Fruit fly (Drosophila melanogaster): Measurements from ENCODE around the gene Vinc.

The Vinc gene

dm6 chrX:2198272-2198571 is 24.1 kb downstream of the Vinc start:
- TF ChIP-seq h (optimal IDR thresholded peaks at IDR 0.05) (no peak), Myc (optimal IDR thresholded peaks at IDR 0.05) (no peak), psq (optimal IDR thresholded peaks at IDR 0.05) (no peak), ttk (optimal IDR thresholded peaks at IDR 0.05) (no peak), insv (optimal IDR thresholded peaks at IDR 0.05) (no peak), Sin3A (optimal IDR thresholded peaks at IDR 0.05) (no peak)

DNA sequence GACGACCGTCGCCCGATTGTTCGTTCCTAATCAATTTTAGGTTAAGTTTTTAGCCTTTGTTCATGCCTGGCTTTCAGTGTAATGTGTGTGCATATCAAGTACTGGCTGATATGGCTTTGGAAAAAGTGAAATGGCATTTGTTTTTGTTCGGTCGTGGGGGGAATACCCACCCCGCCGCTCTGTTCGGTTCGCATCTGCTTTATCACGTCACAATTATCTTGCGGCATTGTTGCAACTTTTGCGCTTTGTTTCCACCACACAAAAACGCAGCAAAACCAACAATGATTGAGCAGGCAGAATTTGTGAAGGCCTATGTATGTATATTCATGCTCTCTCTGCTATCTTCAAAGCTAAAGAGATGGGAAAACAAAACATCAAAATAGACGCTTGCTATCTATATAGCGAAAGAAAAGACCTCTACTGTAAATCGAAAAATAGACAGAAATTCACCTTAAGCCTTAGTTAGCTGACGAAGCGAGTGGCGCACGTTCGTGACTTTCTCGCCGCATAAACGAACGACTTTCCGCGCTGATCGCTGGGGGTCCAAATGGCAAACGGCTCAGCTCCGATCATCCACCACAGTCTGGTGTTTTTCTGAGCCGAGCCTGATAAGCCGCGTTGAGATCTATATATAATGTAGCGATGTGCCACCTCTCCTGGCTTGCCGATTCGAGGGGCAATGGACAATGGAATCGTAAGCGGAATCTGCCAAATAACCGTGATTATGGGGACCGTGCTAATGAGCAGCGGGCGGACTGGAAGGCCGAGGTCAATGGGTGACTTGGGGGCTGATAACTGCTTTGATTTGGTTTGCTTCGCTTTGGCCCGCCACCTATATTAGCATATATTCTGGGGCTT is 24.7 kb downstream of the Vinc start:
- TF ChIP-seq psq (optimal IDR thresholded peaks at IDR 0.05), result no peak
- no peak for TF ChIP-seq Sin3A (optimal IDR thresholded peaks at IDR 0.05)
- TF ChIP-seq h (optimal IDR thresholded peaks at IDR 0.05), result no peak
- no peak for TF ChIP-seq ttk (optimal IDR thresholded peaks at IDR 0.05)
- TF ChIP-seq insv (optimal IDR thresholded peaks at IDR 0.05), result no peak
- no peak for TF ChIP-seq Myc (optimal IDR thresholded peaks at IDR 0.05)

dm6 chrX:2196086-2196732 is 26.2 kb downstream of the Vinc start:
- no peak for TF ChIP-seq psq (optimal IDR thresholded peaks at IDR 0.05)
- TF ChIP-seq ttk (optimal IDR thresholded peaks at IDR 0.05), result no peak
- no peak for TF ChIP-seq h (optimal IDR thresholded peaks at IDR 0.05)
- TF ChIP-seq Sin3A (optimal IDR thresholded peaks at IDR 0.05), result no peak

DNA sequence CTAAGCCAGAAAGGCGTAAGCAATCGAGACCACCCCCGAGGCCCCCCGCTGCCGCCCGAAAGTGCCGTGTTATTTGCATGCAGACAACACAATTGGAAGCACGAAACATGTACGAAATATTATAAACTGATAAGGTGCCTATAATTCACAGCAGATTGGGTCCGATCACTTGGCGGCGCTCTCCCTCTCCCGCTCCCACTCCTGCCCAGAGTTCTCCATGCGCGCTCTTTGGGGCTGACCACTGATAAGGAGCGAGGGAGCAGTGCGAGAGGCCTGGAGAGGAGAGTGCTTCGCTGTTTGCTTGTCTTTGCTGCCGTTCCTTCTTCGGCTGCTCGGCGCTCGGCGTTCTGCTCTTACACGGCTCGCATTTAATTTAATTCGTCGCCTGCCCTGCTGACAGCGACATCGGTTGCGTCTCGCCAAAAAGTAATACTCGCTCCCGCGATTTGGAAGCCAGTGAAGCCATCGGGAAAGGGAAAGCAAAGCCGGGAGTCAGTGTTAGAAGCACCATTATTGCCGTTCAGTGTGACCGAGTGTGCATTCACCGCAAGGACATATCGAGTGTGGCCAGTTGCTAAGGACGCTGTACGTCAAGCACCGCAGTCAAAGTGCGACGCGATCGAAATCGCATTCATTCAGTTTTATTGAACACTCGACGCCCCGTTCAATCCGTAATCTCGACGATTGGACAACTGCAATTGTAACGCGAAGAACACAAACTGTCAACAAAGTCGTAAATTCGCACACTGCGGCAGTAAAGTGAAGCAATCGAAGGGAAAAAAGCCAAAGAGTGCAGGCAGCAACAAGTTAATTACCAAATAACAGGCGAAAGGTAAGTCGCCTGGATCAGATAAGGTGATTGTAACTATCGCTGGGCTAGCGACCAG is 27.9 kb downstream of the Vinc start:
- TF ChIP-seq psq (optimal IDR thresholded peaks at IDR 0.05) (no peak), ttk (optimal IDR thresholded peaks at IDR 0.05) (no peak), Myc (optimal IDR thresholded peaks at IDR 0.05) (no peak), insv (optimal IDR thresholded peaks at IDR 0.05) (no peak), Sin3A (optimal IDR thresholded peaks at IDR 0.05) (no peak), h (optimal IDR thresholded peaks at IDR 0.05) (no peak)

DNA sequence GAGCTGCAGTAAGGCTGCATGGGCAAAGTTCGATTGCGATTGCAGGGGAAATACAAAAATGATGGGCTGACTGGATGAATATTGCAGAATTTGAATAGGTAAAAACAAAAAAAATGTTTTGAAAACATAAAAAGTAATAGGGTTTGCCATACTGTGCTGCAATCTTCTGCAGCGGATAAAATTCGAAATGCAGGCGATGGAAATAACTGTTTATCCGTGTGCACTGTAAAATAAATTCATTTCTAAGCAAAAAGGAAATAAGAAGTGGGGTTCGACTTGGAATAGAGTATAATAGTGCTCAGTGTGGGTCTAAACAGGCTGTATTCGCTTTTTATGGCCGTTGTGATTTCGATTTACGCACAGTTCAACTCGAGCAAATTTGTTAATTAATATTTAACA is 28.6 kb downstream of the Vinc start, which contains the start of gene CG14053:
Gene CG14053 (minus strand): TSS at position 101 of the 399 bp plus-strand sequence.
- TF ChIP-seq Sin3A (optimal IDR thresholded peaks at IDR 0.05), result no peak
- TF ChIP-seq insv (optimal IDR thresholded peaks at IDR 0.05), result no peak
- no peak for TF ChIP-seq psq (optimal IDR thresholded peaks at IDR 0.05)

DNA sequence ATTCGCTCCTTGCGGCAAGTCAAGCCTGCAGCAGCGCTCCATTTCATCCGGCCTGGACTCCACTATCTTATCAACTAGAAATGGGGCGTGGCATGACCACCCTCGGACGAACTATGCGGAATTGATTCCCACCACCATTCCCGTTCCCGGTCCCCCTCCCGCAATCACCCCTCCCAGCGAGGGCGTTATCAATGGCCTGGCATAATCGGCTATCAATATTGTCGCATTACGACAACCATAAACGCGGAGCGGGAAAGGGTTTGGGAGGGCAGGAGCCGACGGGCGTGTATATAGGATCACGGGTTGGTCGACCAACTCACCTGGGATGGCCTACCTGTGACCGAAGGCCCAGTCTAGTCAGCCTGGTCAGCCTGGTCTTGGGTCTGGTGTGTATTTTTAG is 29.2 kb downstream of the Vinc start:
- TF ChIP-seq h (optimal IDR thresholded peaks at IDR 0.05) (no peak), ttk (optimal IDR thresholded peaks at IDR 0.05) (no peak), insv (optimal IDR thresholded peaks at IDR 0.05) (no peak)

DNA sequence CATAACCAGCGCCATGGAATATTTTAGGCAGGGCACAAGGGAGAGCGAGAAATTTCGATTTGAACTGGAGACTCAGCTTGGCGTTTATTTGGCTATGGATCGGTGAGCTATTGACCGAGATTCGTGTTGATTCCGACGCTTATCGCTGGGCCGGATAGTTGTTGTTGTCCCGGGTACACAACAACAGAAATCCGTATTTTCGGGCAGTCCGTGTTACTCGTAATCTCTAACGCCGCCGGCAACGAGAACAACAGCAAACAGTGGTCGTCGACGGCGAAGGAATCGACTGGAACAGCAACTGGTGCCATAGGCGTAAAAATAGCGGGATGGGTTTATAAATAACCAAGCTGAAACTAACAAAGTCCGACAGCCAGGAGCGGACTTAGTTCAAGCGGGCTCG is 30.5 kb downstream of the Vinc start:
- no peak for TF ChIP-seq Myc (optimal IDR thresholded peaks at IDR 0.05)
- TF ChIP-seq insv (optimal IDR thresholded peaks at IDR 0.05), result no peak
- TF ChIP-seq ttk (optimal IDR thresholded peaks at IDR 0.05), result no peak
- TF ChIP-seq Sin3A (optimal IDR thresholded peaks at IDR 0.05), result no peak
- TF ChIP-seq psq (optimal IDR thresholded peaks at IDR 0.05), result no peak
- TF ChIP-seq h (optimal IDR thresholded peaks at IDR 0.05), result no peak

DNA sequence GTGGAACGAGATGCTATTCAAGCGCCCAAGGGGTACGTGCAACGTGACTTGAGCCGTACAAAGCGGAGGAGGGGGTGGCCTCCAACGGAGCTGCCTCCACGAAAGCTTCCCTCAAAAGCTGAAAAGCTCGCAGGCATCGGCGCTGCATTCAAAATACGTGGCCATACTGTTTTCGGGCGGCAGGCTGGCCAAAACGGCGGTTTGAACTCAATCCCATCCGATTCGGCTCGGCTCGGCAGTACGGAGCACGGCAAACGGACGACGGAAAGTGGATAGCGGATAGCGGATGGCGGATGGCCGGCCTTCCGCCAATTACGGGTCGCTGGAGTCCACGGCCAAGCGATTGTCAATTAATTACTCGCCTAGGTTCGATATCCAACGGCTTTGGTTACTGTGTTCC is 33.5 kb downstream of the Vinc start, which contains the start of gene Mct1:
Gene Mct1 (plus strand): TSS at position 301 of the 400 bp plus-strand sequence.
- TF ChIP-seq Myc (optimal IDR thresholded peaks at IDR 0.05) (no peak), ttk (optimal IDR thresholded peaks at IDR 0.05) (no peak), psq (optimal IDR thresholded peaks at IDR 0.05) (no peak), Sin3A (optimal IDR thresholded peaks at IDR 0.05) (no peak), insv (optimal IDR thresholded peaks at IDR 0.05) (no peak)

DNA sequence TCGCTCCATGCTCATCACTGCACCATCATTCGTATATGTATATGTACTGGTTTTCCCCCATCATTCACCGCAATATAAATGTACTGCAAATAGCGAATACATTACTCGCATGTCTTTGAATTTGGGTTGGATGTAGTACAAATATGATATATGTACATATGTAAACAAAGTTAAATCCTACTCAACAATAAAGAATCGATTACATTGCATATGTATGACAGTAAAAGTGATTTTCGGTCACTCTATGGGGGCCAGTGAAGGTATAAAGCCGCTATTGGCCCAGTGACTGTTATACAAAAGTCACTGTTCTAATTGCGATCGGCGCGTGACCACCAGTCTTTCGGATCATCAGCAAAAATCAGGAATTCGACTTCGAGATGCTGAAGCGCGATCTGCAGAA is 34.8 kb downstream of the Vinc start, which contains the start of gene CG3457:
Gene CG3457 (plus strand): TSS at position 301 of the 400 bp plus-strand sequence.
- TF ChIP-seq Sin3A (optimal IDR thresholded peaks at IDR 0.05), result no peak
- TF ChIP-seq Myc (optimal IDR thresholded peaks at IDR 0.05), result no peak
- TF ChIP-seq insv (optimal IDR thresholded peaks at IDR 0.05), result no peak
- TF ChIP-seq psq (optimal IDR thresholded peaks at IDR 0.05), result no peak
- no peak for TF ChIP-seq h (optimal IDR thresholded peaks at IDR 0.05)
- no peak for TF ChIP-seq ttk (optimal IDR thresholded peaks at IDR 0.05)

- no peak for TF ChIP-seq ttk (optimal IDR thresholded peaks at IDR 0.05)
- TF ChIP-seq insv (optimal IDR thresholded peaks at IDR 0.05), result no peak
- TF ChIP-seq h (optimal IDR thresholded peaks at IDR 0.05), result no peak
- TF ChIP-seq psq (optimal IDR thresholded peaks at IDR 0.05), result no peak
- TF ChIP-seq Myc (optimal IDR thresholded peaks at IDR 0.05), result no peak
These were observed 35.8 kb downstream of the Vinc start, which contains the start of gene CG17777 for dm6 chrX:2186555-2186954. CG17777 (plus strand) TSS chrX:2186855.

DNA sequence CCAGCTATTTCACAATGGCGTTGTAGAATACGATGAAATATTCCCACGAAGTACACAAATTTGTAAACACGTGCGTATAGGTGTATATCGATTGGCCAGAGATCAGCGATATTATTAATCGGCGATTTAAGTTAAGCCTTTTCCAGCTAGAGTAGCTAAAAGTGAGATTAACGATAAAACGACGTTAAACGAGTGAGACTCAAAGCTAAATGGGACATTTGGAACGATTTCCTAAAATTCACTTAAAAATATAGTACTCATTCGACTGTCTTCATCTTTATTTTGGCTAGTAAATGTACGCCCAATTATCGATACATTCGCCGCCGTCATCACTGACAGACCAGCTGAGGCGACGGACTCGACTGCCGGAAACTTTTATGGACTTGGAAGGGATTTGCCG is 37.8 kb downstream of the Vinc start, which contains the start of the genes Nmd3 and CG17776:
Gene Nmd3 (minus strand): TSS at position 106 of the 400 bp plus-strand sequence.
Gene CG17776 (plus strand): TSS at position 163 of the 400 bp plus-strand sequence.
- TF ChIP-seq ttk (optimal IDR thresholded peaks at IDR 0.05) (no peak), h (optimal IDR thresholded peaks at IDR 0.05) (no peak), Sin3A (optimal IDR thresholded peaks at IDR 0.05) (no peak), insv (optimal IDR thresholded peaks at IDR 0.05) (no peak), Myc (optimal IDR thresholded peaks at IDR 0.05) (no peak), psq (optimal IDR thresholded peaks at IDR 0.05) (no peak)
